Fruit fly (Drosophila melanogaster): ENCODE results near the gene smg.

dm6 chr3L:8996173-8996767, 1.5 kb downstream of the smg start:
- no peak for TF ChIP-seq CTCF (optimal IDR thresholded peaks at IDR 0.05)
- no peak for TF ChIP-seq CG8478 (optimal IDR thresholded peaks at IDR 0.05)
